Worm (Caenorhabditis elegans): ENCODE results near the gene Y38H6C.8.

DNA sequence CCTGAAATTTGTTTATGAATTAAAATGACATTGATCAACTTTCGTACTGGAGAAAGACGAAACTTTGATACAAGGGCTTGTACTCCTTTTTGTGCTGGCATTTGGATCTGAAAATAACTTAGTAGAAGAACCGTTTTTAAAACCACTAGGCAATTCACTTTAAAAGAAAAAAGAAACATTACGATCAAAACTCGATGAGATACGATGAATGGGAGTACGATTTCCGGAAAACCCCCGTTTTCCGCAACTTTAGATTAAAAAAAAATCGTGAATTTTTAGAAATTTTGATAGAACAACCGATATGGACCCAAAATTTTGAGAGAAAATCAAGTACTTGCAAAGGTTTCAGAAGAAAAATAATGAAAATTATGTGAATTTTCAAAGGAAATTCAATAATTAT lies 43.4 kb upstream of the Y38H6C.8 start, which contains the start of gene B0250.8:
- TF ChIP-seq ama-1 (optimal IDR thresholded peaks at IDR 0.05): no peak
- TF ChIP-seq scrt-1 (GFP tag; IDR thresholded peaks at IDR 0.05): no peak
- no peak for TF ChIP-seq hnd-1 (tag; optimal IDR thresholded peaks at IDR 0.05)
- no peak for TF ChIP-seq tra-4 (tag; optimal IDR thresholded peaks at IDR 0.05)
- TF ChIP-seq ceh-13 (GFP tag; optimal IDR thresholded peaks at IDR 0.05): no peak
- no peak for TF ChIP-seq ets-7 (tag; optimal IDR thresholded peaks at IDR 0.05)
- TF ChIP-seq tbx-11 (GFP tag; IDR thresholded peaks at IDR 0.05): no peak

Measured in whole organism, early embryonic.